Fruit fly (Drosophila melanogaster) whole organism, prepupa: ENCODE measurements around the gene NP15.6.
A peak's percentile ranks its signal among the peaks of the same experiment; 100 is the strongest.

Experiments used
- Blimp-1 ChIP-seq: fragments of 200-800 bp; sonication (Bioruptor generic); optimal IDR thresholded peaks from 3 replicates; lab custom pipeline; 2017; ENCODE audit warnings: missing biosample characterization, missing genetic modification characterization, mild to moderate bottlenecking, moderate library complexity, missing genetic modification reagents
- CG10669 ChIP-seq: fragments of 200-800 bp; sonication (Bioruptor generic); optimal IDR thresholded peaks from 3 replicates; lab custom pipeline; 2018; ENCODE audit warnings: missing biosample characterization, mild to moderate bottlenecking, missing genetic modification characterization, moderate library complexity
- CG11762 ChIP-seq: fragments of 200-800 bp; sonication (Bioruptor generic); optimal IDR thresholded peaks from 3 replicates; lab custom pipeline; 2016; ENCODE audit warnings: missing biosample characterization, missing genetic modification characterization; ENCODE audit not compliant: insufficient read depth
- CG11902 ChIP-seq: fragments of 200-800 bp; sonication (Bioruptor generic); optimal IDR thresholded peaks from 3 replicates; lab custom pipeline; 2016; ENCODE audit warnings: missing biosample characterization, missing genetic modification characterization
- CG16779 ChIP-seq: fragments of 200-800 bp; sonication (Bioruptor generic); optimal IDR thresholded peaks from 3 replicates; lab custom pipeline; 2017; ENCODE audit warnings: missing biosample characterization, mild to moderate bottlenecking, missing genetic modification characterization
- CG3032 ChIP-seq: fragments of 200-800 bp; optimal IDR thresholded peaks from 2 replicates; lab custom pipeline; 2019; ENCODE audit warnings: missing biosample characterization, mild to moderate bottlenecking, missing genetic modification characterization, moderate library complexity
- CG32006 ChIP-seq: fragments of 200-800 bp; sonication (Bioruptor generic); optimal IDR thresholded peaks from 3 replicates; lab custom pipeline; 2017; ENCODE audit warnings: missing biosample characterization, mild to moderate bottlenecking, missing genetic modification characterization
- CG34406 ChIP-seq: fragments of 200-800 bp; sonication (Bioruptor generic); optimal IDR thresholded peaks from 3 replicates; lab custom pipeline; 2016; ENCODE audit warnings: missing biosample characterization, missing genetic modification characterization
- CG3919 ChIP-seq: fragments of 200-800 bp; sonication (Bioruptor generic); optimal IDR thresholded peaks from 3 replicates; lab custom pipeline; 2016; ENCODE audit warnings: missing biosample characterization, missing genetic modification characterization
- CG4318 ChIP-seq: fragments of 200-800 bp; sonication (Bioruptor generic); optimal IDR thresholded peaks from 3 replicates; lab custom pipeline; 2017; ENCODE audit warnings: missing biosample characterization, mild to moderate bottlenecking, missing genetic modification characterization
- CG6163 ChIP-seq: fragments of 200-800 bp; sonication (Bioruptor generic); IDR thresholded peaks from 3 replicates; pipeline ENCODE4 v1.3.6; 2022; ENCODE audit warnings: missing biosample characterization, missing genetic modification characterization
- CG6276 ChIP-seq: fragments of 200-800 bp; sonication (Bioruptor generic); optimal IDR thresholded peaks from 2 replicates; lab custom pipeline; 2017; ENCODE audit warnings: missing biosample characterization, mild to moderate bottlenecking, missing genetic modification characterization
- CG6808 ChIP-seq: fragments of 200-800 bp; sonication (Bioruptor generic); optimal IDR thresholded peaks from 3 replicates; lab custom pipeline; 2017; ENCODE audit warnings: missing biosample characterization, missing genetic modification characterization, mild to moderate bottlenecking, moderate library complexity, missing genetic modification reagents
- CG6854 ChIP-seq: fragments of 200-800 bp; sonication (Bioruptor generic); optimal IDR thresholded peaks from 2 replicates; lab custom pipeline; 2017; ENCODE audit warnings: missing biosample characterization, mild to moderate bottlenecking, missing genetic modification characterization
- CG7368 ChIP-seq: fragments of 200-800 bp; sonication (Bioruptor generic); optimal IDR thresholded peaks from 3 replicates; lab custom pipeline; 2016; ENCODE audit warnings: missing biosample characterization, missing genetic modification characterization
- CG8119 ChIP-seq: fragments of 200-800 bp; sonication (Bioruptor generic); IDR thresholded peaks from 3 replicates; pipeline ENCODE4 v1.3.6; 2022; ENCODE audit warnings: missing biosample characterization, missing genetic modification characterization
- CG8319 ChIP-seq: fragments of 200-800 bp; sonication (Bioruptor generic); optimal IDR thresholded peaks from 3 replicates; lab custom pipeline; 2016; ENCODE audit warnings: missing biosample characterization, missing genetic modification characterization
- CG8632 ChIP-seq: fragments of 200-800 bp; sonication (Bioruptor generic); optimal IDR thresholded peaks from 3 replicates; lab custom pipeline; 2016; ENCODE audit warnings: missing biosample characterization, missing genetic modification characterization
- CG9139 ChIP-seq: fragments of 200-800 bp; sonication (Bioruptor generic); optimal IDR thresholded peaks from 3 replicates; lab custom pipeline; 2017; ENCODE audit warnings: missing biosample characterization, mild to moderate bottlenecking, missing genetic modification characterization
- Eip75B ChIP-seq: fragments of 200-800 bp; sonication (Bioruptor generic); optimal IDR thresholded peaks from 3 replicates; lab custom pipeline; 2016; ENCODE audit warnings: missing biosample characterization, missing genetic modification characterization
- Eip78C ChIP-seq: fragments of 200-800 bp; sonication (Bioruptor generic); peaks from one replicate; lab custom pipeline; 2016; ENCODE audit warnings: missing biosample characterization, missing genetic modification characterization
- Eip93F ChIP-seq: fragments of 200-800 bp; sonication (Bioruptor generic); optimal IDR thresholded peaks from 2 replicates; lab custom pipeline; 2016; ENCODE audit warnings: missing biosample characterization, mild to moderate bottlenecking, missing genetic modification characterization
- Ets96B ChIP-seq: fragments of 200-800 bp; optimal IDR thresholded peaks from 2 replicates; lab custom pipeline; 2019; ENCODE audit warnings: missing biosample characterization, mild to moderate bottlenecking, missing genetic modification characterization, moderate library complexity
- Gug ChIP-seq: fragments of 200-800 bp; sonication (Bioruptor generic); IDR thresholded peaks from 2 replicates; pipeline ENCODE4 v1.3.6; 2022; ENCODE audit warnings: missing biosample characterization, missing genetic modification characterization
- Hr38 ChIP-seq: sonication (Bioruptor generic); optimal IDR thresholded peaks from 2 replicates; lab custom pipeline; 2016; ENCODE audit warnings: missing biosample characterization, missing genetic modification characterization
- Hr4 ChIP-seq: fragments of 200-800 bp; sonication (Bioruptor generic); optimal IDR thresholded peaks from 3 replicates; lab custom pipeline; 2016; ENCODE audit warnings: missing biosample characterization, missing genetic modification characterization
- Lpt ChIP-seq: fragments of 200-800 bp; sonication (Bioruptor generic); optimal IDR thresholded peaks from 3 replicates; lab custom pipeline; 2016; ENCODE audit warnings: missing biosample characterization, missing genetic modification characterization
- Met ChIP-seq: fragments of 200-800 bp; sonication (Bioruptor generic); optimal IDR thresholded peaks from 3 replicates; lab custom pipeline; 2016; ENCODE audit warnings: missing biosample characterization, missing genetic modification characterization
- OdsH ChIP-seq: fragments of 200-800 bp; sonication (Bioruptor generic); optimal IDR thresholded peaks from 3 replicates; lab custom pipeline; 2016; ENCODE audit warnings: missing biosample characterization, missing genetic modification characterization
- Smox ChIP-seq: fragments of 200-800 bp; sonication (Bioruptor generic); optimal IDR thresholded peaks from 3 replicates; lab custom pipeline; 2016; ENCODE audit warnings: missing biosample characterization, missing genetic modification characterization
- Sox102F ChIP-seq: fragments of 200-800 bp; sonication (Bioruptor generic); optimal IDR thresholded peaks from 2 replicates; lab custom pipeline; 2016; ENCODE audit warnings: missing biosample characterization, mild to moderate bottlenecking, missing genetic modification characterization
- Sox14 ChIP-seq: fragments of 200-800 bp; sonication (Bioruptor generic); optimal IDR thresholded peaks from 3 replicates; lab custom pipeline; 2016; ENCODE audit warnings: missing biosample characterization, missing genetic modification characterization
- achi ChIP-seq: fragments of 200-800 bp; sonication (Bioruptor generic); optimal IDR thresholded peaks from 3 replicates; lab custom pipeline; 2016; ENCODE audit warnings: missing biosample characterization, missing genetic modification characterization
- acj6 ChIP-seq: fragments of 200-800 bp; sonication (Bioruptor generic); optimal IDR thresholded peaks from 3 replicates; lab custom pipeline; 2016; ENCODE audit warnings: missing biosample characterization, missing genetic modification characterization
- dac ChIP-seq: fragments of 200-800 bp; sonication (Bioruptor generic); optimal IDR thresholded peaks from 2 replicates; lab custom pipeline; 2017; ENCODE audit warnings: missing biosample characterization, mild to moderate bottlenecking, missing genetic modification characterization
- dsx ChIP-seq: fragments of 200-800 bp; optimal IDR thresholded peaks from 3 replicates; lab custom pipeline; 2019; ENCODE audit warnings: missing biosample characterization, mild to moderate bottlenecking, missing genetic modification characterization, moderate library complexity; ENCODE audit not compliant: poor library complexity, severe bottlenecking
- eg ChIP-seq: fragments of 200-800 bp; sonication (Bioruptor generic); IDR thresholded peaks from 3 replicates; pipeline ENCODE4 v1.3.6; 2022; ENCODE audit warnings: missing biosample characterization, missing genetic modification characterization
- fd59A ChIP-seq: fragments of 200-800 bp; sonication (Bioruptor generic); optimal IDR thresholded peaks from 2 replicates; lab custom pipeline; 2017; ENCODE audit warnings: missing biosample characterization, mild to moderate bottlenecking, missing genetic modification characterization, missing genetic modification reagents
- fd85E ChIP-seq: fragments of 200-800 bp; sonication (Bioruptor generic); optimal IDR thresholded peaks from 3 replicates; lab custom pipeline; 2016; ENCODE audit warnings: missing biosample characterization, missing genetic modification characterization
- lz ChIP-seq: fragments of 200-800 bp; sonication (Bioruptor generic); optimal IDR thresholded peaks from 3 replicates; lab custom pipeline; 2016; ENCODE audit warnings: missing biosample characterization, missing genetic modification characterization
- net ChIP-seq: fragments of 200-800 bp; sonication (Bioruptor generic); optimal IDR thresholded peaks from 3 replicates; lab custom pipeline; 2016; ENCODE audit warnings: missing biosample characterization, missing genetic modification characterization
- pdm3 ChIP-seq: fragments of 200-800 bp; sonication (Bioruptor generic); optimal IDR thresholded peaks from 3 replicates; lab custom pipeline; 2016; ENCODE audit warnings: missing biosample characterization, missing genetic modification characterization
- spab ChIP-seq: fragments of 200-800 bp; sonication (Bioruptor generic); optimal IDR thresholded peaks from 2 replicates; lab custom pipeline; 2017; ENCODE audit warnings: missing biosample characterization, mild to moderate bottlenecking, missing genetic modification characterization, missing genetic modification reagents
- ss ChIP-seq, 2 experiments: fragments of 200-800 bp; sonication (Bioruptor generic); optimal IDR thresholded peaks; 2 replicates in 1 of 2; 3 replicates in 1 of 2; lab custom pipeline; 2017 to 2018; ENCODE audit warnings: mild to moderate bottlenecking in 2 of 2, missing biosample characterization in 2 of 2, missing genetic modification characterization in 2 of 2, moderate library complexity in 1 of 2
- svp ChIP-seq: fragments of 200-800 bp; sonication (Bioruptor generic); peaks from one replicate; lab custom pipeline; 2016; ENCODE audit warnings: missing biosample characterization, missing genetic modification characterization
- topi ChIP-seq: fragments of 200-800 bp; sonication (Bioruptor generic); optimal IDR thresholded peaks from 3 replicates; lab custom pipeline; 2016; ENCODE audit warnings: missing biosample characterization, missing genetic modification characterization
- vri ChIP-seq: fragments of 200-800 bp; sonication (Bioruptor generic); optimal IDR thresholded peaks from 3 replicates; lab custom pipeline; 2016; ENCODE audit warnings: missing biosample characterization, mild to moderate bottlenecking, missing genetic modification characterization

The NP15.6 gene

DNA sequence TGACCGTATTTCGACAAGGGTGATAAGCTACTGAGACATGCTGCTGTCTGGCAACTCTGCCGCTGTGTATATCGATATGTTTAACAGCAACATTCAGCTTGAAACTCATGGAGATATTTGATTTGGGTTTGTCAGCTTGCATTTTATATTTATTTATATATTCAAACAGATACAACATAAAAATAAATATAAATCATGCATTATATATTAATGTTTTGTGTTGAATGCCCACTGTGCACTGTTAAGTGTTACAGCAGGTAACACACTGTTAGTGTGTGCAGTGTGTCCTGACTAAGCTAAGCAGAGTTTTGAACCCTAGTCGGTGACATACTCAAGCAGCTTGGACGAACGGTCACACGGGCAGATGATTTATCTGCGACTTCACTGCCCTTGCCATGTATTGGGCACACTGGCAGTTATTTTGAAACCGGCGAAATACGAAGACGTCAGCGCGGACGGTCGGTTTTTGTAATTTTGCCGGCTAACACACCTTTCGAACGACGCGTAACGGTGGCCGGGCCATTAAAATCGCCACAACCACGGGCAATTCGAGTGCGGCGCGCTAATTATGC, 43.5 kb upstream of the NP15.6 start, which contains the start of the genes snRNP-U1-C and gukh (continued):
- TF ChIP-seq Sox14 (GFP tag; lab: Kevin White, UChicago), result peak; percentile 63
- peak; percentile 83 for TF ChIP-seq acj6 (GFP tag; lab: Kevin White, UChicago)
- TF ChIP-seq Hr38 (GFP tag; lab: Kevin White, UChicago), result no peak
- TF ChIP-seq CG3919 (GFP tag; lab: Kevin White, UChicago), result peak; percentile 56
- TF ChIP-seq fd59A, result peak; percentile 41
- peak; percentile 58 for TF ChIP-seq topi (GFP tag; lab: Kevin White, UChicago)
- TF ChIP-seq net (GFP tag; lab: Kevin White, UChicago), result peak; percentile 75
- peak; percentile 49 for TF ChIP-seq CG7368 (GFP tag; lab: Kevin White, UChicago)
- peak; percentile 69; the same call in 1 of the 2 replicates for TF ChIP-seq Gug (GFP tag; lab: Robert Waterston, UW)

DNA sequence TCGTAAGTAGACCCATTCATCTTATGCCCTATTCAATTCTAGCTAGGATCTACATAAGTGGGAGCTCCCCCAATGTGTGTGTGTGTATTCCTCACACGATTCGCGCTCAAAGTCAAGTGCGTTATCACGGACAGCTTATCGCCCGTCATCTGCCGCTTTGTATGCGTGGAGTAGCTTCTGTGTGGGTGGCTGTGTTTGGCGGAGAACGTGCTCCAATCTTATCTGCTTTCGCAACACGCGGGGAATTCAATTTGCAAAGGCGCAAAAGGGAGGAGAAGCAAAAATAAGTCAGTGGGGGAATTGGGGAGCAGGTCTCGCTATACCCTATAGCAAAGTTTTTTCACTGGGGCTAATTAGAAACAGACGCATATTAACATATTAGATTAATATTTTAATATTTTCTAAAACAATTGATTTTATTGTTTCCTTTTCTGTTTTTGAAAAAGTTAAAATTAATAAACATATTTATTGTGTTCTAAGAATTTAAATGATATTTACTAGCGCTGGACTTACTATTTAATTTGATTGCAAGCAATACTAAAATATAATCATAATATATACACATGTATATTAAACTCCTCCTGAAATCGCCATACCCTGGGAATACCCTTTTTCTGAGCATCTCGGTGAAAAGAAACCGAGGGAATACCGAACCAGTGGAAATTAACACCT, 41.9 kb upstream of the NP15.6 start:
- TF ChIP-seq ss (GFP tag; optimal IDR thresholded peaks at IDR 0.05; lab: Kevin White, UChicago) (peak in 1 of 2 experiments; percentile 47), Gug (GFP tag; lab: Robert Waterston, UW) (no peak), acj6 (GFP tag; lab: Kevin White, UChicago) (peak; percentile 89), net (GFP tag; lab: Kevin White, UChicago) (peak; percentile 79), Met (peak; percentile 88), Eip75B (GFP tag; lab: Kevin White, UChicago) (peak; percentile 58), Smox (GFP tag; lab: Kevin White, UChicago) (peak; percentile 89), spab (GFP tag; lab: Kevin White, UChicago) (peak; percentile 64), vri (GFP tag; lab: Kevin White, UChicago) (peak; percentile 64), CG9139 (peak; percentile 38), CG8119 (peak; percentile 78), OdsH (peak; percentile 85), Blimp-1 (GFP tag; lab: Kevin White, UChicago) (peak; percentile 77), Eip93F (GFP tag; lab: Kevin White, UChicago) (peak; percentile 66), svp (GFP tag; lab: Kevin White, UChicago) (peak; percentile 87), Hr4 (peak; percentile 71), lz (GFP tag; lab: Kevin White, UChicago) (peak; percentile 79), CG11902 (GFP tag; lab: Kevin White, UChicago) (peak; percentile 79), pdm3 (GFP tag; lab: Kevin White, UChicago) (peak; percentile 82), achi (GFP tag; lab: Kevin White, UChicago) (peak; percentile 83), CG3032 (tag; lab: Kevin White, UChicago) (peak; percentile 72), CG32006 (peak; percentile 86), fd85E (GFP tag; lab: Kevin White, UChicago) (peak; percentile 29), CG11762 (peak; percentile 71), CG16779 (tag; lab: Kevin White, UChicago) (peak; percentile 59), topi (GFP tag; lab: Kevin White, UChicago) (peak; percentile 80), CG8319 (GFP tag; lab: Kevin White, UChicago) (peak; percentile 79), eg (GFP tag; lab: Robert Waterston, UW) (0 out of 3 replicates have a peak, but pooled peaks have one; percentile 37), CG6276 (peak; percentile 44), Ets96B (tag; lab: Kevin White, UChicago) (peak; percentile 88), CG6163 (GFP tag; lab: Robert Waterston, UW) (peak; percentile 58; the same call in 1 of the 3 replicates), CG6808 (GFP tag; lab: Kevin White, UChicago) (peak; percentile 74), CG6854 (GFP tag; lab: Kevin White, UChicago) (peak; percentile 48), Eip78C (GFP tag; lab: Kevin White, UChicago) (peak; percentile 93), CG4318 (GFP tag; lab: Kevin White, UChicago) (peak; percentile 73), Lpt (peak; percentile 69), dsx (peak; percentile 62), Hr38 (GFP tag; lab: Kevin White, UChicago) (no peak), CG34406 (peak; percentile 90), Sox102F (peak; percentile 73), CG10669 (GFP tag; lab: Kevin White, UChicago) (peak; percentile 73), CG8632 (GFP tag; lab: Kevin White, UChicago) (peak; percentile 88), dac (GFP tag; lab: Kevin White, UChicago) (no peak)
